Worm (Caenorhabditis elegans) whole organism, mixed stage, embryonic: ENCODE data around the gene H38K22.7.

ENCODE experiments used
- M03D4.4 ChIP-seq: sonication (generic microtip); optimal IDR thresholded peaks from 2 replicates; lab custom pipeline; 2017; ENCODE audit warnings: mild to moderate bottlenecking, missing genetic modification characterization, missing compliant biosample characterization
- bed-3 ChIP-seq: fragments of 200-800 bp; sonication (Bioruptor generic); optimal IDR thresholded peaks from 3 replicates; lab custom pipeline; 2018; ENCODE audit warnings: mild to moderate bottlenecking, missing genetic modification characterization, moderate library complexity, missing compliant biosample characterization
- blmp-1 ChIP-seq: fragments of 150-350 bp; optimal IDR thresholded peaks from 2 replicates; lab custom pipeline; 2014; ENCODE audit warnings: missing biosample characterization, missing genetic modification characterization
- ceh-39 ChIP-seq: fragments of 150-350 bp; optimal IDR thresholded peaks from 2 replicates; lab custom pipeline; 2014; ENCODE audit warnings: missing biosample characterization, missing genetic modification characterization
- ceh-43 ChIP-seq: fragments of 200-800 bp; sonication (Bioruptor generic); optimal IDR thresholded peaks from 2 replicates; lab custom pipeline; 2018; ENCODE audit warnings: mild to moderate bottlenecking, missing genetic modification characterization, moderate library complexity, missing compliant biosample characterization
- ceh-83 ChIP-seq: fragments of 200-800 bp; sonication (Bioruptor generic); optimal IDR thresholded peaks from 2 replicates; lab custom pipeline; 2018; ENCODE audit warnings: mild to moderate bottlenecking, missing genetic modification characterization, missing compliant biosample characterization
- ces-1 ChIP-seq: fragments of 150-350 bp; optimal IDR thresholded peaks from 2 replicates; lab custom pipeline; 2014; ENCODE audit warnings: missing biosample characterization, missing genetic modification reagents, missing genetic modification characterization
- drap-1 ChIP-seq: fragments of 200-800 bp; sonication (Bioruptor generic); optimal IDR thresholded peaks from 3 replicates; lab custom pipeline; 2018; ENCODE audit warnings: mild to moderate bottlenecking, missing genetic modification characterization, missing compliant biosample characterization
- elt-1 ChIP-seq: sonication (generic microtip); optimal IDR thresholded peaks from 2 replicates; lab custom pipeline; 2017; ENCODE audit warnings: missing genetic modification characterization, mild to moderate bottlenecking, missing compliant biosample characterization, antibody characterized with exemption, moderate library complexity, borderline replicate concordance; ENCODE audit not compliant: insufficient read depth
- elt-3 ChIP-seq: fragments of 150-350 bp; optimal IDR thresholded peaks from 2 replicates; lab custom pipeline; 2014; ENCODE audit warnings: missing biosample characterization, missing genetic modification characterization
- flh-1 ChIP-seq: fragments of 200-800 bp; sonication (Bioruptor generic); optimal IDR thresholded peaks from 2 replicates; lab custom pipeline; 2018; ENCODE audit warnings: mild to moderate bottlenecking, missing genetic modification characterization, moderate library complexity, missing compliant biosample characterization
- ham-2 ChIP-seq: fragments of 200-800 bp; sonication (Bioruptor generic); optimal IDR thresholded peaks from 2 replicates; lab custom pipeline; 2018; ENCODE audit warnings: mild to moderate bottlenecking, missing genetic modification characterization, missing compliant biosample characterization
- hlh-1 ChIP-seq: fragments of 150-350 bp; optimal IDR thresholded peaks from 2 replicates; lab custom pipeline; 2014; ENCODE audit warnings: missing biosample characterization, missing genetic modification reagents, missing genetic modification characterization
- lin-13 ChIP-seq: fragments of 150-350 bp; optimal IDR thresholded peaks from 2 replicates; lab custom pipeline; 2014; ENCODE audit warnings: missing biosample characterization, missing genetic modification characterization
- lin-32 ChIP-seq: fragments of 200-800 bp; sonication (Bioruptor generic); optimal IDR thresholded peaks from 2 replicates; lab custom pipeline; 2018; ENCODE audit warnings: mild to moderate bottlenecking, missing genetic modification characterization, missing compliant biosample characterization
- lsy-2 ChIP-seq: fragments of 150-350 bp; optimal IDR thresholded peaks from 2 replicates; lab custom pipeline; 2014; ENCODE audit warnings: missing biosample characterization, missing genetic modification characterization
- mep-1 ChIP-seq: fragments of 150-350 bp; optimal IDR thresholded peaks from 2 replicates; lab custom pipeline; 2017; ENCODE audit warnings: missing biosample characterization, missing genetic modification reagents, missing genetic modification characterization, inconsistent platforms
- nhr-12 ChIP-seq: fragments of 150-350 bp; optimal IDR thresholded peaks from 2 replicates; lab custom pipeline; 2014; ENCODE audit warnings: missing biosample characterization, missing genetic modification characterization
- nhr-2 ChIP-seq: fragments of 150-350 bp; optimal IDR thresholded peaks from 2 replicates; lab custom pipeline; 2014; ENCODE audit warnings: missing biosample characterization, missing genetic modification characterization
- nhr-237 ChIP-seq: fragments of 150-350 bp; optimal IDR thresholded peaks from 2 replicates; lab custom pipeline; 2014; ENCODE audit warnings: missing biosample characterization, missing genetic modification characterization
- nhr-28 ChIP-seq: fragments of 150-350 bp; optimal IDR thresholded peaks from 2 replicates; lab custom pipeline; 2014; ENCODE audit warnings: missing biosample characterization, missing genetic modification characterization
- nhr-76 ChIP-seq: sonication (generic microtip); optimal IDR thresholded peaks from 2 replicates; lab custom pipeline; 2017; ENCODE audit warnings: missing biosample characterization, missing genetic modification characterization
- pha-4 ChIP-seq: fragments of 150-350 bp; optimal IDR thresholded peaks from 2 replicates; lab custom pipeline; 2018; ENCODE audit warnings: missing biosample characterization, missing genetic modification reagents, missing genetic modification characterization
- sem-2 ChIP-seq: fragments of 200-800 bp; sonication (Bioruptor generic); optimal IDR thresholded peaks from 2 replicates; lab custom pipeline; 2018; ENCODE audit warnings: mild to moderate bottlenecking, missing genetic modification characterization, missing compliant biosample characterization
- snpc-4 ChIP-seq: fragments of 150-350 bp; optimal IDR thresholded peaks from 2 replicates; lab custom pipeline; 2014; ENCODE audit warnings: missing biosample characterization, missing genetic modification characterization
- sptf-1 ChIP-seq: sonication (generic microtip); optimal IDR thresholded peaks from 2 replicates; lab custom pipeline; 2017; ENCODE audit warnings: mild to moderate bottlenecking, missing genetic modification characterization, moderate library complexity, missing compliant biosample characterization
- tbx-8 ChIP-seq: fragments of 200-800 bp; sonication (Bioruptor generic); optimal IDR thresholded peaks from 2 replicates; lab custom pipeline; 2018; ENCODE audit warnings: mild to moderate bottlenecking, missing genetic modification characterization, moderate library complexity, missing compliant biosample characterization
- unc-120 ChIP-seq: sonication (generic microtip); optimal IDR thresholded peaks from 2 replicates; lab custom pipeline; 2017; ENCODE audit warnings: missing genetic modification characterization, missing compliant biosample characterization; ENCODE audit not compliant: poor library complexity, severe bottlenecking
- unc-39 ChIP-seq: fragments of 150-350 bp; optimal IDR thresholded peaks from 2 replicates; lab custom pipeline; 2014; ENCODE audit warnings: missing biosample characterization, missing genetic modification characterization
- unc-62 ChIP-seq: fragments of 150-350 bp; optimal IDR thresholded peaks from 2 replicates; lab custom pipeline; 2014; ENCODE audit warnings: missing biosample characterization, missing genetic modification reagents, missing genetic modification characterization
- zip-8 ChIP-seq: fragments of 150-350 bp; optimal IDR thresholded peaks from 2 replicates; lab custom pipeline; 2014; ENCODE audit warnings: missing biosample characterization, missing genetic modification characterization
- ztf-11 ChIP-seq: fragments of 150-350 bp; optimal IDR thresholded peaks from 2 replicates; lab custom pipeline; 2014; ENCODE audit warnings: missing biosample characterization, missing genetic modification characterization

Gene H38K22.7

ce11 chrIII:4314502-4314901 is 7.0 kb upstream of the H38K22.7 start:
- TF ChIP-seq elt-3: no peak
- TF ChIP-seq hlh-1: no peak
- no peak for TF ChIP-seq mep-1 (tag; lab: Kevin White, UChicago)
- no peak for TF ChIP-seq M03D4.4 (tag; lab: Kevin White, UChicago)
- no peak for TF ChIP-seq nhr-237 (tag; lab: Kevin White, UChicago)

- TF ChIP-seq ceh-39 (tag; lab: Kevin White, UChicago) (peak; percentile 3), bed-3 (GFP tag; lab: Kevin White, UChicago) (no peak), sem-2 (GFP tag; lab: Kevin White, UChicago) (no peak), ztf-11 (no peak), elt-1 (tag; lab: Kevin White, UChicago) (no peak), flh-1 (GFP tag; lab: Kevin White, UChicago) (no peak), blmp-1 (tag; lab: Kevin White, UChicago) (peak; percentile 15), elt-3 (peak; percentile 4), unc-62 (GFP tag; lab: Kevin White, UChicago) (peak; percentile 64), hlh-1 (peak; percentile 74), lsy-2 (tag; lab: Kevin White, UChicago) (no peak), nhr-12 (tag; lab: Kevin White, UChicago) (no peak), lin-32 (GFP tag; lab: Kevin White, UChicago) (no peak), unc-120 (peak; percentile 41), nhr-2 (tag; lab: Kevin White, UChicago) (no peak), mep-1 (tag; lab: Kevin White, UChicago) (no peak), zip-8 (tag; lab: Kevin White, UChicago) (no peak), M03D4.4 (tag; lab: Kevin White, UChicago) (no peak), pha-4 (tag; lab: Kevin White, UChicago) (no peak), nhr-76 (tag; lab: Kevin White, UChicago) (no peak)
These were observed 4.3 kb upstream of the H38K22.7 start, which contains the start of gene tag-131 for ce11 chrIII:4317065-4317752. TSS of gene tag-131 (plus strand) at chrIII:4317702.

- no peak for TF ChIP-seq ceh-39 (tag; lab: Kevin White, UChicago)
- TF ChIP-seq nhr-28 (tag; lab: Kevin White, UChicago): no peak
- TF ChIP-seq zip-8 (tag; lab: Kevin White, UChicago): no peak
- no peak for TF ChIP-seq unc-39 (tag; lab: Kevin White, UChicago)
- no peak for TF ChIP-seq snpc-4 (tag; lab: Kevin White, UChicago)
- TF ChIP-seq lsy-2 (tag; lab: Kevin White, UChicago): no peak
- no peak for TF ChIP-seq ces-1 (GFP tag; lab: Kevin White, UChicago)
- TF ChIP-seq blmp-1 (tag; lab: Kevin White, UChicago): no peak
- TF ChIP-seq ham-2 (GFP tag; lab: Kevin White, UChicago): no peak
- TF ChIP-seq elt-3: no peak
- TF ChIP-seq, all 35 proteins: peak for 0
These were observed 1.4 kb upstream of the H38K22.7 start, which contains the start of gene H38K22.6 for ce11 chrIII:4320113-4320512. TSS of gene H38K22.6 (plus strand) at chrIII:4320413.

ce11 chrIII:4323120-4323519 is 1.6 kb downstream of the H38K22.7 start:
- TF ChIP-seq hlh-1 (no peak), ces-1 (GFP tag; lab: Kevin White, UChicago) (peak; percentile 73), mep-1 (tag; lab: Kevin White, UChicago) (no peak), unc-39 (tag; lab: Kevin White, UChicago) (no peak), blmp-1 (tag; lab: Kevin White, UChicago) (no peak), tbx-8 (GFP tag; lab: Kevin White, UChicago) (no peak), ztf-11 (no peak), unc-120 (peak; percentile 55), nhr-237 (tag; lab: Kevin White, UChicago) (peak; percentile 30), lin-13 (no peak)
- TF ChIP-seq, all 35 proteins: peak for 3

- TF ChIP-seq zip-8 (tag; lab: Kevin White, UChicago): no peak
- no peak for TF ChIP-seq sptf-1
- no peak for TF ChIP-seq mep-1 (tag; lab: Kevin White, UChicago)
- TF ChIP-seq ceh-43 (GFP tag; lab: Kevin White, UChicago): no peak
- no peak for TF ChIP-seq tbx-8 (GFP tag; lab: Kevin White, UChicago)
- no peak for TF ChIP-seq nhr-76 (tag; lab: Kevin White, UChicago)
- TF ChIP-seq drap-1 (GFP tag; lab: Kevin White, UChicago): no peak
- TF ChIP-seq elt-3: no peak
- no peak for TF ChIP-seq ceh-83 (GFP tag; lab: Kevin White, UChicago)
- TF ChIP-seq flh-1 (GFP tag; lab: Kevin White, UChicago): no peak
- no peak for TF ChIP-seq nhr-237 (tag; lab: Kevin White, UChicago)
- no peak for TF ChIP-seq ham-2 (GFP tag; lab: Kevin White, UChicago)
- no peak for TF ChIP-seq nhr-12 (tag; lab: Kevin White, UChicago)
These were observed 2.4 kb downstream of the H38K22.7 start, which contains the start of gene H38K22.9 for ce11 chrIII:4323859-4324258. TSS of gene H38K22.9 (plus strand) at chrIII:4324159.
